Fruit fly (Drosophila melanogaster) whole organism, embryonic: Measurements from ENCODE around the gene Gli.

ENCODE experiments used
- Atf-2 ChIP-seq: fragments of 200-800 bp; sonication (Bioruptor generic); optimal IDR thresholded peaks from 2 replicates; lab custom pipeline; 2016; ENCODE audit warnings: missing biosample characterization, missing genetic modification characterization
- B-H1 ChIP-seq: fragments of 200-800 bp; sonication (Bioruptor generic); IDR thresholded peaks from 3 replicates; pipeline ENCODE4 v1.3.6; 2022; ENCODE audit warnings: missing biosample characterization, missing genetic modification characterization
- Bgb ChIP-seq: fragments of 200-800 bp; sonication (Bioruptor generic); IDR thresholded peaks from 2 replicates; pipeline ENCODE4 v1.3.6; 2022; ENCODE audit warnings: missing biosample characterization, missing genetic modification characterization; ENCODE audit not compliant: partially characterized antibody
- CG10267 ChIP-seq: fragments of 200-800 bp; sonication (Bioruptor generic); optimal IDR thresholded peaks from 2 replicates; lab custom pipeline; 2018; ENCODE audit warnings: missing biosample characterization, mild to moderate bottlenecking, missing genetic modification characterization, moderate library complexity
- CG16813 ChIP-seq: fragments of 200-800 bp; sonication (Bioruptor generic); IDR thresholded peaks from 3 replicates; pipeline ENCODE4 v1.3.6; 2022; ENCODE audit warnings: missing biosample characterization, missing genetic modification characterization; ENCODE audit not compliant: partially characterized antibody
- CG16815 ChIP-seq: fragments of 200-800 bp; sonication (Bioruptor generic); optimal IDR thresholded peaks from 3 replicates; lab custom pipeline; 2017; ENCODE audit warnings: missing biosample characterization, mild to moderate bottlenecking, missing genetic modification characterization
- CG17186 ChIP-seq: fragments of 200-800 bp; sonication (Bioruptor generic); optimal IDR thresholded peaks from 3 replicates; lab custom pipeline; 2017; ENCODE audit warnings: missing biosample characterization, missing genetic modification reagents, missing genetic modification characterization
- CG17829 ChIP-seq: fragments of 200-800 bp; optimal IDR thresholded peaks from 2 replicates; lab custom pipeline; 2019; ENCODE audit warnings: missing biosample characterization, mild to moderate bottlenecking, missing genetic modification characterization, moderate library complexity
- CG2116 ChIP-seq: fragments of 200-800 bp; sonication (Bioruptor generic); optimal IDR thresholded peaks from 3 replicates; lab custom pipeline; 2018; ENCODE audit warnings: missing biosample characterization, mild to moderate bottlenecking, missing genetic modification characterization
- CG30020 ChIP-seq: fragments of 200-800 bp; optimal IDR thresholded peaks from 2 replicates; lab custom pipeline; 2019; ENCODE audit warnings: missing biosample characterization, mild to moderate bottlenecking, missing genetic modification characterization, moderate library complexity
- CG31441 ChIP-seq: fragments of 200-800 bp; sonication (Bioruptor generic); IDR thresholded peaks from 2 replicates; pipeline ENCODE4 v1.3.6; 2022; ENCODE audit warnings: missing biosample characterization, missing genetic modification characterization
- CG4328 ChIP-seq: fragments of 200-800 bp; sonication (Bioruptor generic); optimal IDR thresholded peaks from 3 replicates; lab custom pipeline; 2017; ENCODE audit warnings: missing biosample characterization, missing genetic modification reagents, missing genetic modification characterization
- CG4617 ChIP-seq: fragments of 200-800 bp; sonication (Bioruptor generic); optimal IDR thresholded peaks from 3 replicates; lab custom pipeline; 2016; ENCODE audit warnings: missing biosample characterization, missing genetic modification characterization, borderline replicate concordance
- CG6272 ChIP-seq: fragments of 200-800 bp; sonication (Bioruptor generic); IDR thresholded peaks from 2 replicates; pipeline ENCODE4 v1.3.6; 2022; ENCODE audit warnings: missing biosample characterization, missing genetic modification characterization
- CG7987 ChIP-seq: fragments of 200-800 bp; sonication (Bioruptor generic); optimal IDR thresholded peaks from 2 replicates; lab custom pipeline; 2018; ENCODE audit warnings: missing biosample characterization, mild to moderate bottlenecking, missing genetic modification characterization, moderate library complexity
- CG8944 ChIP-seq: fragments of 200-800 bp; sonication (Bioruptor generic); optimal IDR thresholded peaks from 3 replicates; lab custom pipeline; 2016; ENCODE audit warnings: missing biosample characterization, missing genetic modification characterization
- Dad ChIP-seq: fragments of 200-800 bp; sonication (Bioruptor generic); optimal IDR thresholded peaks from 3 replicates; lab custom pipeline; 2016; ENCODE audit warnings: missing biosample characterization, missing genetic modification characterization
- Deaf1 ChIP-seq: fragments of 200-800 bp; optimal IDR thresholded peaks from 3 replicates; lab custom pipeline; 2019; ENCODE audit warnings: missing biosample characterization, mild to moderate bottlenecking, missing genetic modification characterization, moderate library complexity
- Dref ChIP-seq: fragments of 200-800 bp; sonication (Bioruptor generic); IDR thresholded peaks from 2 replicates; pipeline ENCODE4 v1.3.6; 2022; ENCODE audit warnings: missing biosample characterization, missing genetic modification characterization
- E2f1 ChIP-seq: fragments of 200-800 bp; sonication (Bioruptor generic); IDR thresholded peaks from 2 replicates; pipeline ENCODE4 v1.3.6; 2022; ENCODE audit warnings: missing biosample characterization, missing genetic modification characterization
- E2f2 ChIP-seq: fragments of 200-800 bp; sonication (Bioruptor generic); IDR thresholded peaks from 2 replicates; pipeline ENCODE4 v1.3.6; 2022; ENCODE audit warnings: missing biosample characterization, missing genetic modification characterization
- Gug ChIP-seq: fragments of 200-800 bp; sonication (Bioruptor generic); IDR thresholded peaks from 4 replicates; pipeline ENCODE4 v1.3.6; 2022; ENCODE audit warnings: missing biosample characterization, missing genetic modification characterization
- MBD-R2 ChIP-seq: fragments of 200-800 bp; sonication (Bioruptor generic); IDR thresholded peaks from 2 replicates; pipeline ENCODE4 v1.3.6; 2022; ENCODE audit warnings: missing biosample characterization, missing genetic modification characterization
- Med ChIP-seq: fragments of 200-800 bp; sonication (Bioruptor generic); peaks from one replicate; lab custom pipeline; 2016; ENCODE audit warnings: missing biosample characterization, missing genetic modification characterization, mild to moderate bottlenecking, inconsistent platforms, moderate library complexity
- Mes4 ChIP-seq: fragments of 200-800 bp; sonication (Bioruptor generic); optimal IDR thresholded peaks from 2 replicates; lab custom pipeline; 2016; ENCODE audit warnings: missing biosample characterization, missing genetic modification characterization
- Myb ChIP-seq: fragments of 200-800 bp; sonication (Bioruptor generic); optimal IDR thresholded peaks from 2 replicates; lab custom pipeline; 2016; ENCODE audit warnings: missing biosample characterization, missing genetic modification characterization
- Nf-YC ChIP-seq: fragments of 200-800 bp; optimal IDR thresholded peaks from 3 replicates; lab custom pipeline; 2019; ENCODE audit warnings: missing biosample characterization, mild to moderate bottlenecking, missing genetic modification characterization, moderate library complexity
- Scr ChIP-seq: fragments of 200-800 bp; sonication (Bioruptor generic); IDR thresholded peaks from 2 replicates; pipeline ENCODE4 v1.3.6; 2022; ENCODE audit warnings: missing biosample characterization, missing genetic modification characterization; ENCODE audit not compliant: partially characterized antibody
- Sin3A ChIP-seq: fragments of >200 bp; optimal IDR thresholded peaks from 2 replicates; lab custom pipeline; 2018
- Trl ChIP-seq, 3 experiments: fragments of >200 bp in 2 of 3; fragments of 200-800 bp in 1 of 3; sonication (Bioruptor generic) in 1 of 3; optimal IDR thresholded peaks; 2 replicates in 1 of 3; 3 replicates in 2 of 3; lab custom pipeline; 2016 to 2017; ENCODE audit warnings: missing biosample characterization in 1 of 3, missing genetic modification characterization in 1 of 3
- YL-1 ChIP-seq: fragments of 200-800 bp; sonication (Bioruptor generic); optimal IDR thresholded peaks from 3 replicates; lab custom pipeline; 2017; ENCODE audit warnings: missing biosample characterization, mild to moderate bottlenecking, missing genetic modification characterization
- ara ChIP-seq: fragments of 200-800 bp; sonication (Bioruptor generic); IDR thresholded peaks from 2 replicates; pipeline ENCODE4 v1.3.6; 2022; ENCODE audit warnings: missing biosample characterization, missing genetic modification characterization
- ato ChIP-seq: fragments of 200-800 bp; sonication (Bioruptor generic); IDR thresholded peaks from 2 replicates; pipeline ENCODE4 v1.3.6; 2022; ENCODE audit warnings: missing biosample characterization, missing genetic modification characterization; ENCODE audit not compliant: partially characterized antibody
- bbx ChIP-seq: fragments of 200-800 bp; sonication (Bioruptor generic); IDR thresholded peaks from 2 replicates; pipeline ENCODE4 v1.3.6; 2022; ENCODE audit warnings: missing biosample characterization, missing genetic modification characterization; ENCODE audit not compliant: partially characterized antibody
- croc ChIP-seq: fragments of 200-800 bp; sonication (Bioruptor generic); conservative IDR thresholded peaks from 3 replicates; pipeline ENCODE4 v1.3.6; 2022; ENCODE audit warnings: missing biosample characterization, missing genetic modification characterization
- dm ChIP-seq: fragments of 200-800 bp; sonication (Bioruptor generic); optimal IDR thresholded peaks from 3 replicates; lab custom pipeline; 2016; ENCODE audit warnings: missing biosample characterization, missing genetic modification characterization
- ems ChIP-seq: fragments of 200-800 bp; sonication (Bioruptor generic); optimal IDR thresholded peaks from 3 replicates; lab custom pipeline; 2016; ENCODE audit warnings: missing biosample characterization, missing genetic modification characterization
- exex ChIP-seq: fragments of 200-800 bp; sonication (Bioruptor generic); optimal IDR thresholded peaks from 4 replicates; lab custom pipeline; 2018; ENCODE audit warnings: missing biosample characterization, mild to moderate bottlenecking, missing genetic modification characterization, moderate library complexity
- eyg ChIP-seq: fragments of 200-800 bp; sonication (Bioruptor generic); optimal IDR thresholded peaks from 3 replicates; lab custom pipeline; 2016; ENCODE audit warnings: missing biosample characterization, missing genetic modification characterization
- gro ChIP-seq: fragments of 200-800 bp; sonication (Bioruptor generic); optimal IDR thresholded peaks from 2 replicates; lab custom pipeline; 2016; ENCODE audit warnings: missing biosample characterization, missing genetic modification characterization
- nerfin-2 ChIP-seq: fragments of 200-800 bp; sonication (Bioruptor generic); IDR thresholded peaks from 2 replicates; pipeline ENCODE4 v1.3.6; 2022; ENCODE audit warnings: missing biosample characterization, missing genetic modification characterization; ENCODE audit not compliant: partially characterized antibody
- phol ChIP-seq: fragments of 200-800 bp; sonication (Bioruptor generic); optimal IDR thresholded peaks from 3 replicates; lab custom pipeline; 2018; ENCODE audit warnings: missing biosample characterization, mild to moderate bottlenecking, missing genetic modification characterization, moderate library complexity
- row ChIP-seq: fragments of 200-800 bp; sonication (Bioruptor generic); IDR thresholded peaks from 3 replicates; pipeline ENCODE4 v1.3.6; 2022; ENCODE audit warnings: missing biosample characterization, missing genetic modification characterization
- run ChIP-seq: fragments of 200-800 bp; sonication (Bioruptor generic); optimal IDR thresholded peaks from 3 replicates; lab custom pipeline; 2018; ENCODE audit warnings: missing biosample characterization, mild to moderate bottlenecking, missing genetic modification characterization
- sens ChIP-seq: fragments of 200-800 bp; sonication (Bioruptor generic); peaks from one replicate; lab custom pipeline; 2016; ENCODE audit warnings: missing biosample characterization, missing genetic modification characterization
- stwl ChIP-seq: fragments of 200-800 bp; sonication (Bioruptor generic); optimal IDR thresholded peaks from 3 replicates; lab custom pipeline; 2018; ENCODE audit warnings: missing biosample characterization, mild to moderate bottlenecking, missing genetic modification characterization, moderate library complexity
- unc-4 ChIP-seq: fragments of 200-800 bp; sonication (Bioruptor generic); IDR thresholded peaks from 2 replicates; pipeline ENCODE4 v1.3.6; 2022; ENCODE audit warnings: missing biosample characterization, missing genetic modification characterization; ENCODE audit not compliant: partially characterized antibody
- z ChIP-seq: fragments of 200-800 bp; sonication (Bioruptor generic); IDR thresholded peaks from 3 replicates; pipeline ENCODE4 v1.3.6; 2022; ENCODE audit warnings: missing biosample characterization, missing genetic modification characterization

The Gli gene

dm6 chr2L:15752096-15752495 lies 10.5 kb downstream of the Gli start, which contains the start of gene Mtr4 (continued):
- no peak for TF ChIP-seq CG16815 (GFP tag; lab: Kevin White, UChicago)
- TF ChIP-seq CG10267 (tag; lab: Kevin White, UChicago), result peak; percentile 10
- no peak for TF ChIP-seq Atf-2 (GFP tag; lab: Kevin White, UChicago)
- no peak for TF ChIP-seq Trl (optimal IDR thresholded peaks at IDR 0.05; lab: Kevin White, UChicago)
- no peak for TF ChIP-seq Trl (GFP tag; optimal IDR thresholded peaks at IDR 0.05; lab: Kevin White, UChicago)
- peak; percentile 2 for TF ChIP-seq CG17186
- no peak for TF ChIP-seq Deaf1 (tag; lab: Kevin White, UChicago)
- TF ChIP-seq Scr (GFP tag; lab: Robert Waterston, UW), result peak; percentile 48
- TF ChIP-seq Myb (GFP tag; lab: Kevin White, UChicago), result no peak
- TF ChIP-seq ems (GFP tag; lab: Kevin White, UChicago), result no peak
- TF ChIP-seq dm (GFP tag; lab: Kevin White, UChicago), result peak; percentile 76
- no peak for TF ChIP-seq CG6272 (GFP tag; lab: Robert Waterston, UW)
- no peak for TF ChIP-seq Dad (GFP tag; lab: Kevin White, UChicago)
- TF ChIP-seq CG16813, result peak; percentile 41; the same call in 1 of the 3 replicates
- no peak for TF ChIP-seq CG4328 (GFP tag; lab: Kevin White, UChicago)
- TF ChIP-seq row (GFP tag; lab: Robert Waterston, UW), result peak; percentile 80
- TF ChIP-seq Gug (GFP tag; lab: Robert Waterston, UW), result no peak
- TF ChIP-seq Dref (GFP tag; lab: Robert Waterston, UW), result peak; percentile 79
- peak; percentile 18 for TF ChIP-seq CG4617 (GFP tag; lab: Kevin White, UChicago)
- no peak for TF ChIP-seq eyg (GFP tag; lab: Kevin White, UChicago)
- TF ChIP-seq CG31441 (GFP tag; lab: Robert Waterston, UW), result no peak
- TF ChIP-seq ato (GFP tag; lab: Robert Waterston, UW), result peak; percentile 19; the same call in 1 of the 2 replicates
- peak; percentile 33 for TF ChIP-seq sens (GFP tag; lab: Kevin White, UChicago)
- TF ChIP-seq Sin3A (lab: Kevin White, UChicago), result peak; percentile 11
- TF ChIP-seq stwl, result peak; percentile 10
- TF ChIP-seq Mes4 (GFP tag; lab: Kevin White, UChicago), result no peak
- TF ChIP-seq run (tag; lab: Kevin White, UChicago), result no peak
- TF ChIP-seq E2f1, result no peak
- TF ChIP-seq Nf-YC, result peak; percentile 18
- peak; percentile 61; the same call in 1 of the 2 replicates for TF ChIP-seq E2f2
- peak; percentile 71 for TF ChIP-seq MBD-R2 (GFP tag; lab: Robert Waterston, UW)
- no peak for TF ChIP-seq z (GFP tag; lab: Robert Waterston, UW)
- peak; percentile 67 for TF ChIP-seq bbx (GFP tag; lab: Robert Waterston, UW)
- no peak for TF ChIP-seq phol (tag; lab: Kevin White, UChicago)
- TF ChIP-seq Bgb (GFP tag; lab: Robert Waterston, UW), result peak; percentile 41; the same call in 1 of the 2 replicates
- TF ChIP-seq nerfin-2 (GFP tag; lab: Robert Waterston, UW), result peak; percentile 53; the same call in 1 of the 2 replicates
- TF ChIP-seq CG8944 (GFP tag; lab: Kevin White, UChicago), result no peak
- peak; percentile 43 for TF ChIP-seq Med (GFP tag; lab: Kevin White, UChicago)
- no peak for TF ChIP-seq B-H1 (GFP tag; lab: Robert Waterston, UW)
- TF ChIP-seq exex, result no peak
- TF ChIP-seq gro (GFP tag; lab: Kevin White, UChicago), result no peak
- TF ChIP-seq YL-1 (GFP tag; lab: Kevin White, UChicago), result peak; percentile 42
- peak; percentile 11 for TF ChIP-seq CG30020 (tag; lab: Kevin White, UChicago)
- no peak for TF ChIP-seq ara
- TF ChIP-seq CG17829 (tag; lab: Kevin White, UChicago), result peak; percentile 21
- no peak for TF ChIP-seq croc (GFP tag; lab: Robert Waterston, UW)
- peak; percentile 24 for TF ChIP-seq CG2116 (GFP tag; lab: Kevin White, UChicago)
- 0 out of 2 replicates have a peak, but pooled peaks have one; percentile 17 for TF ChIP-seq unc-4 (GFP tag; lab: Robert Waterston, UW)
- no peak for TF ChIP-seq CG7987 (GFP tag; lab: Kevin White, UChicago)
